Fruit fly (Drosophila melanogaster) whole organism, embryonic: Measurements from ENCODE around the gene Bug22.

Experiments
- CG1233 ChIP-seq: fragments of 200-800 bp; sonication (Bioruptor generic); optimal IDR thresholded peaks from 4 replicates; lab custom pipeline; 2018; ENCODE audit warnings: missing biosample characterization, mild to moderate bottlenecking, missing genetic modification characterization
- CG12391 ChIP-seq: fragments of 200-800 bp; sonication (Bioruptor generic); optimal IDR thresholded peaks from 3 replicates; lab custom pipeline; 2018; ENCODE audit warnings: missing biosample characterization, mild to moderate bottlenecking, missing genetic modification characterization, moderate library complexity
- CG12769 ChIP-seq: fragments of 200-800 bp; sonication (Bioruptor generic); optimal IDR thresholded peaks from 2 replicates; lab custom pipeline; 2019; ENCODE audit warnings: missing biosample characterization, mild to moderate bottlenecking, missing genetic modification characterization, moderate library complexity
- CG14050 ChIP-seq: fragments of 200-800 bp; sonication (Bioruptor generic); IDR thresholded peaks from 3 replicates; pipeline ENCODE4 v1.3.6; 2022; ENCODE audit warnings: missing biosample characterization, missing genetic modification characterization
- CG14441 ChIP-seq: fragments of 200-800 bp; sonication (Bioruptor generic); IDR thresholded peaks from 2 replicates; pipeline ENCODE4 v1.3.6; 2022; ENCODE audit warnings: missing biosample characterization, missing genetic modification characterization
- CG14667 ChIP-seq: fragments of 200-800 bp; sonication (Bioruptor generic); IDR thresholded peaks from 2 replicates; pipeline ENCODE4 v1.3.6; 2022; ENCODE audit warnings: missing biosample characterization, missing genetic modification characterization
- CG15479 ChIP-seq: fragments of 200-800 bp; sonication (Bioruptor generic); optimal IDR thresholded peaks from 3 replicates; lab custom pipeline; 2019; ENCODE audit warnings: missing biosample characterization, mild to moderate bottlenecking, missing genetic modification characterization, moderate library complexity
- CG17612 ChIP-seq: fragments of 200-800 bp; sonication (Bioruptor generic); IDR thresholded peaks from 2 replicates; pipeline ENCODE4 v1.3.6; 2022; ENCODE audit warnings: missing biosample characterization, missing genetic modification characterization
- CG2129 ChIP-seq: fragments of 200-800 bp; sonication (Bioruptor generic); IDR thresholded peaks from 2 replicates; pipeline ENCODE4 v1.3.6; 2022; ENCODE audit warnings: missing biosample characterization, missing genetic modification characterization; ENCODE audit not compliant: partially characterized antibody
- CG2199 ChIP-seq: fragments of 200-800 bp; sonication (Bioruptor generic); IDR thresholded peaks from 3 replicates; pipeline ENCODE4 v1.3.6; 2022; ENCODE audit warnings: missing biosample characterization, missing genetic modification characterization
- CG30020 ChIP-seq: fragments of 200-800 bp; optimal IDR thresholded peaks from 2 replicates; lab custom pipeline; 2019; ENCODE audit warnings: missing biosample characterization, mild to moderate bottlenecking, missing genetic modification characterization, moderate library complexity
- CG31365 ChIP-seq: fragments of 200-800 bp; sonication (Bioruptor generic); optimal IDR thresholded peaks from 2 replicates; lab custom pipeline; 2018; ENCODE audit warnings: missing biosample characterization, mild to moderate bottlenecking, missing genetic modification characterization
- CG3281 ChIP-seq: fragments of 200-800 bp; sonication (Bioruptor generic); optimal IDR thresholded peaks from 3 replicates; lab custom pipeline; 2017; ENCODE audit warnings: missing biosample characterization, mild to moderate bottlenecking, missing genetic modification characterization
- CG33213 ChIP-seq: fragments of 200-800 bp; sonication (Bioruptor generic); optimal IDR thresholded peaks from 3 replicates; lab custom pipeline; 2016; ENCODE audit warnings: missing biosample characterization, missing genetic modification characterization
- CG4820 ChIP-seq: fragments of 200-800 bp; sonication (Bioruptor generic); optimal IDR thresholded peaks from 3 replicates; lab custom pipeline; 2016; ENCODE audit warnings: missing biosample characterization, missing genetic modification characterization
- CG5180 ChIP-seq: fragments of 200-800 bp; sonication (Bioruptor generic); optimal IDR thresholded peaks from 3 replicates; lab custom pipeline; 2017; ENCODE audit warnings: missing biosample characterization, missing genetic modification characterization, mild to moderate bottlenecking, moderate library complexity, missing genetic modification reagents
- CG7357 ChIP-seq: fragments of 200-800 bp; sonication (Bioruptor generic); IDR thresholded peaks from 3 replicates; pipeline ENCODE4 v1.3.6; 2022; ENCODE audit warnings: missing biosample characterization, missing genetic modification characterization
- CG7963 ChIP-seq: fragments of 200-800 bp; sonication (Bioruptor generic); IDR thresholded peaks from 3 replicates; pipeline ENCODE4 v1.3.6; 2022; ENCODE audit warnings: missing biosample characterization, missing genetic modification characterization; ENCODE audit not compliant: partially characterized antibody
- CG8924 ChIP-seq: fragments of 200-800 bp; optimal IDR thresholded peaks from 3 replicates; lab custom pipeline; 2019; ENCODE audit warnings: missing biosample characterization, mild to moderate bottlenecking, missing genetic modification characterization, moderate library complexity
- CHES-1-like ChIP-seq: fragments of 200-800 bp; sonication (Bioruptor generic); optimal IDR thresholded peaks from 2 replicates; lab custom pipeline; 2016; ENCODE audit warnings: missing biosample characterization, missing genetic modification characterization
- D ChIP-seq, 2 experiments: fragments of 200-800 bp in 1 of 2; fragments of >200 bp in 1 of 2; sonication (Bioruptor generic) in 1 of 2; optimal IDR thresholded peaks; 2 replicates in 1 of 2; 3 replicates in 1 of 2; lab custom pipeline; 2017; ENCODE audit warnings: mild to moderate bottlenecking in 1 of 2, missing biosample characterization in 1 of 2, missing genetic modification characterization in 1 of 2, missing genetic modification reagents in 1 of 2
- Dip3 ChIP-seq: fragments of 200-800 bp; sonication (Bioruptor generic); optimal IDR thresholded peaks from 3 replicates; lab custom pipeline; 2016; ENCODE audit warnings: missing biosample characterization, missing genetic modification characterization
- Doc3 ChIP-seq: fragments of 200-800 bp; sonication (Bioruptor generic); IDR thresholded peaks from 3 replicates; pipeline ENCODE4 v1.3.6; 2022; ENCODE audit warnings: missing biosample characterization, missing genetic modification characterization; ENCODE audit not compliant: partially characterized antibody
- Dref ChIP-seq: fragments of 200-800 bp; sonication (Bioruptor generic); IDR thresholded peaks from 2 replicates; pipeline ENCODE4 v1.3.6; 2022; ENCODE audit warnings: missing biosample characterization, missing genetic modification characterization
- E2f2 ChIP-seq: fragments of 200-800 bp; sonication (Bioruptor generic); IDR thresholded peaks from 2 replicates; pipeline ENCODE4 v1.3.6; 2022; ENCODE audit warnings: missing biosample characterization, missing genetic modification characterization
- H15 ChIP-seq: fragments of 200-800 bp; sonication (Bioruptor generic); IDR thresholded peaks from 3 replicates; pipeline ENCODE4 v1.3.6; 2022; ENCODE audit warnings: missing biosample characterization, missing genetic modification characterization
- HLH4C ChIP-seq: fragments of 200-800 bp; sonication (Bioruptor generic); IDR thresholded peaks from 3 replicates; pipeline ENCODE4 v1.3.6; 2022; ENCODE audit warnings: missing biosample characterization, missing genetic modification characterization; ENCODE audit not compliant: partially characterized antibody
- Kr ChIP-seq: fragments of 200-800 bp; sonication (Bioruptor generic); optimal IDR thresholded peaks from 2 replicates; lab custom pipeline; 2017; ENCODE audit warnings: missing biosample characterization, mild to moderate bottlenecking, missing genetic modification characterization
- Lpt ChIP-seq: fragments of >200 bp; optimal IDR thresholded peaks from 2 replicates; lab custom pipeline; 2018; ENCODE audit warnings: missing biosample characterization, missing genetic modification characterization
- Med ChIP-seq: fragments of 200-800 bp; sonication (Bioruptor generic); peaks from one replicate; lab custom pipeline; 2016; ENCODE audit warnings: missing biosample characterization, missing genetic modification characterization, mild to moderate bottlenecking, inconsistent platforms, moderate library complexity
- Mrtf ChIP-seq: fragments of 200-800 bp; sonication (Bioruptor generic); IDR thresholded peaks from 3 replicates; pipeline ENCODE4 v1.3.6; 2022; ENCODE audit warnings: missing biosample characterization, missing genetic modification characterization
- Rfx ChIP-seq: fragments of 200-800 bp; sonication (Bioruptor generic); IDR thresholded peaks from 2 replicates; pipeline ENCODE4 v1.3.6; 2022; ENCODE audit warnings: missing biosample characterization, missing genetic modification characterization
- Sin3A ChIP-seq: fragments of >200 bp; optimal IDR thresholded peaks from 2 replicates; lab custom pipeline; 2018
- Sry-δ ChIP-seq: fragments of 200-800 bp; sonication (Bioruptor generic); optimal IDR thresholded peaks from 2 replicates; lab custom pipeline; 2016; ENCODE audit warnings: missing biosample characterization, missing genetic modification characterization
- ap ChIP-seq: fragments of 200-800 bp; sonication (Bioruptor generic); IDR thresholded peaks from 2 replicates; pipeline ENCODE4 v1.3.6; 2022; ENCODE audit warnings: missing biosample characterization, missing genetic modification characterization
- caup ChIP-seq: fragments of 200-800 bp; sonication (Bioruptor generic); optimal IDR thresholded peaks from 3 replicates; lab custom pipeline; 2017; ENCODE audit warnings: missing biosample characterization, mild to moderate bottlenecking, missing genetic modification characterization, moderate library complexity; ENCODE audit not compliant: severe bottlenecking
- crol ChIP-seq: fragments of 200-800 bp; sonication (Bioruptor generic); IDR thresholded peaks from 2 replicates; pipeline ENCODE4 v1.3.6; 2022; ENCODE audit warnings: missing biosample characterization, missing genetic modification characterization
- cwo ChIP-seq: fragments of 200-800 bp; sonication (Bioruptor generic); optimal IDR thresholded peaks from 3 replicates; lab custom pipeline; 2017; ENCODE audit warnings: missing biosample characterization, missing genetic modification characterization, mild to moderate bottlenecking, moderate library complexity, missing genetic modification reagents
- fd3F ChIP-seq: fragments of 200-800 bp; sonication (Bioruptor generic); optimal IDR thresholded peaks from 2 replicates; lab custom pipeline; 2018; ENCODE audit warnings: missing biosample characterization, mild to moderate bottlenecking, missing genetic modification characterization, moderate library complexity
- grau ChIP-seq: fragments of 200-800 bp; optimal IDR thresholded peaks from 3 replicates; lab custom pipeline; 2019; ENCODE audit warnings: missing biosample characterization, mild to moderate bottlenecking, missing genetic modification characterization, moderate library complexity
- hb ChIP-seq: fragments of 200-800 bp; sonication (Bioruptor generic); IDR thresholded peaks from 3 replicates; pipeline ENCODE4 v1.3.6; 2022; ENCODE audit warnings: missing biosample characterization, missing genetic modification characterization; ENCODE audit not compliant: partially characterized antibody
- hbn ChIP-seq: fragments of 200-800 bp; sonication (Bioruptor generic); IDR thresholded peaks from 2 replicates; pipeline ENCODE4 v1.3.6; 2022; ENCODE audit warnings: missing biosample characterization, missing genetic modification characterization; ENCODE audit not compliant: partially characterized antibody
- lmd ChIP-seq: fragments of 200-800 bp; sonication (Bioruptor generic); IDR thresholded peaks from 2 replicates; pipeline ENCODE4 v1.3.6; 2022; ENCODE audit warnings: missing biosample characterization, missing genetic modification characterization
- lola ChIP-seq, 3 experiments: fragments of >200 bp in 2 of 3; fragments of 200-800 bp in 1 of 3; sonication (Bioruptor generic) in 1 of 3; optimal IDR thresholded peaks; 2 replicates each; lab custom pipeline; 2017 to 2019; ENCODE audit warnings: missing biosample characterization in 3 of 3, missing genetic modification characterization in 3 of 3, mild to moderate bottlenecking in 1 of 3, moderate library complexity in 1 of 3
- mld ChIP-seq: fragments of 200-800 bp; sonication (Bioruptor generic); IDR thresholded peaks from 3 replicates; pipeline ENCODE4 v1.3.6; 2022; ENCODE audit warnings: missing biosample characterization, missing genetic modification characterization; ENCODE audit not compliant: partially characterized antibody
- p53 ChIP-seq: fragments of 200-800 bp; sonication (Bioruptor generic); optimal IDR thresholded peaks from 2 replicates; lab custom pipeline; 2016; ENCODE audit warnings: missing biosample characterization, missing genetic modification characterization
- row ChIP-seq: fragments of 200-800 bp; sonication (Bioruptor generic); IDR thresholded peaks from 3 replicates; pipeline ENCODE4 v1.3.6; 2022; ENCODE audit warnings: missing biosample characterization, missing genetic modification characterization
- sna ChIP-seq: fragments of 200-800 bp; sonication (Bioruptor generic); IDR thresholded peaks from 2 replicates; pipeline ENCODE4 v1.3.6; 2022; ENCODE audit warnings: missing biosample characterization, missing genetic modification characterization; ENCODE audit not compliant: partially characterized antibody
- unc-4 ChIP-seq: fragments of 200-800 bp; sonication (Bioruptor generic); IDR thresholded peaks from 2 replicates; pipeline ENCODE4 v1.3.6; 2022; ENCODE audit warnings: missing biosample characterization, missing genetic modification characterization; ENCODE audit not compliant: partially characterized antibody

Bug22 gene

dm6 chr2L:10439174-10439573 is 8.5 kb upstream of the Bug22 start, which contains the start of gene Nse4 (continued):
- TF ChIP-seq CG15479 (GFP tag; lab: Kevin White, UChicago): no peak
- no peak for TF ChIP-seq CG12769 (tag; lab: Kevin White, UChicago)
- TF ChIP-seq CG33213 (GFP tag; lab: Kevin White, UChicago): no peak
- no peak for TF ChIP-seq p53 (GFP tag; lab: Kevin White, UChicago)
- no peak for TF ChIP-seq CG3281
- peak; percentile 87 for TF ChIP-seq E2f2 (GFP tag; lab: Robert Waterston, UW)
- TF ChIP-seq Dref: peak; percentile 93
- peak in 1 of 3 experiments; percentile 32 for TF ChIP-seq lola (GFP tag; optimal IDR thresholded peaks at IDR 0.05; lab: Kevin White, UChicago)
- no peak for TF ChIP-seq CHES-1-like (GFP tag; lab: Kevin White, UChicago)
- no peak for TF ChIP-seq Rfx (GFP tag; lab: Robert Waterston, UW)
- TF ChIP-seq HLH4C (GFP tag; lab: Robert Waterston, UW): peak; percentile 94
- no peak for TF ChIP-seq CG17612 (GFP tag; lab: Robert Waterston, UW)
- TF ChIP-seq lmd (GFP tag; lab: Robert Waterston, UW): no peak
- TF ChIP-seq caup (GFP tag; lab: Kevin White, UChicago): no peak
- no peak for TF ChIP-seq D (optimal IDR thresholded peaks at IDR 0.05; lab: Kevin White, UChicago)
- no peak for TF ChIP-seq D (GFP tag; optimal IDR thresholded peaks at IDR 0.05; lab: Kevin White, UChicago)
- TF ChIP-seq CG14441 (GFP tag; lab: Robert Waterston, UW): no peak
- TF ChIP-seq H15 (GFP tag; lab: Robert Waterston, UW): no peak
- no peak for TF ChIP-seq CG4820 (GFP tag; lab: Kevin White, UChicago)
- TF ChIP-seq Mrtf (GFP tag; lab: Robert Waterston, UW): no peak
- TF ChIP-seq CG7357 (GFP tag; lab: Robert Waterston, UW): peak; percentile 85
- TF ChIP-seq CG2199 (GFP tag; lab: Robert Waterston, UW): no peak
- no peak for TF ChIP-seq CG1233
- TF ChIP-seq crol (GFP tag; lab: Robert Waterston, UW): no peak
- no peak for TF ChIP-seq CG14667 (GFP tag; lab: Robert Waterston, UW)
- no peak for TF ChIP-seq Kr (GFP tag; lab: Kevin White, UChicago)
- TF ChIP-seq cwo (GFP tag; lab: Kevin White, UChicago): no peak
- TF ChIP-seq CG8924 (tag; lab: Kevin White, UChicago): no peak
- TF ChIP-seq grau (tag; lab: Kevin White, UChicago): no peak
- TF ChIP-seq CG14050 (GFP tag; lab: Robert Waterston, UW): no peak
- no peak for TF ChIP-seq Med
- no peak for TF ChIP-seq Dip3
- peak; percentile 38 for TF ChIP-seq Sry-δ (GFP tag; lab: Kevin White, UChicago)
- no peak for TF ChIP-seq CG2129 (GFP tag; lab: Robert Waterston, UW)
- TF ChIP-seq ap (GFP tag; lab: Robert Waterston, UW): no peak
- TF ChIP-seq CG5180: no peak
- TF ChIP-seq unc-4 (GFP tag; lab: Robert Waterston, UW): peak; percentile 74
- TF ChIP-seq mld (GFP tag; lab: Robert Waterston, UW): peak; percentile 80; the same call in 2 of the 3 replicates
- TF ChIP-seq row (GFP tag; lab: Robert Waterston, UW): peak; percentile 40; the same call in 1 of the 3 replicates
- TF ChIP-seq fd3F (GFP tag; lab: Kevin White, UChicago): no peak
- peak; percentile 68 for TF ChIP-seq hbn (GFP tag; lab: Robert Waterston, UW)
- TF ChIP-seq CG7963 (GFP tag; lab: Robert Waterston, UW): peak; percentile 90
- TF ChIP-seq CG12391 (tag; lab: Kevin White, UChicago): peak; percentile 2
- TF ChIP-seq Lpt (GFP tag; lab: Kevin White, UChicago): no peak
- peak; percentile 79; the same call in 2 of the 3 replicates for TF ChIP-seq hb
- peak; percentile 83 for TF ChIP-seq sna (GFP tag; lab: Robert Waterston, UW)
- TF ChIP-seq CG30020 (tag; lab: Kevin White, UChicago): peak; percentile 97
- TF ChIP-seq Doc3 (GFP tag; lab: Robert Waterston, UW): peak; percentile 46; the same call in 2 of the 3 replicates
- TF ChIP-seq CG31365 (tag; lab: Kevin White, UChicago): no peak
- no peak for TF ChIP-seq Sin3A (lab: Kevin White, UChicago)
